Fruit fly (Drosophila melanogaster): ENCODE data around the gene mtSSB.

mtSSB gene

dm6 chr3R:16213792-16214473, 8.9 kb upstream of the mtSSB start (continued):
- no peak for TF ChIP-seq tx (GFP tag; optimal IDR thresholded peaks at IDR 0.05)
- TF ChIP-seq h (optimal IDR thresholded peaks at IDR 0.05): no peak
- no peak for TF ChIP-seq Hsf (GFP tag; optimal IDR thresholded peaks at IDR 0.05)
- TF ChIP-seq peb (GFP tag; IDR thresholded peaks at IDR 0.05): no peak
- TF ChIP-seq CG3838 (GFP tag; optimal IDR thresholded peaks at IDR 0.05): no peak
- TF ChIP-seq CG7786 (GFP tag; optimal IDR thresholded peaks at IDR 0.05): no peak
- TF ChIP-seq Kr (GFP tag; optimal IDR thresholded peaks at IDR 0.05): no peak
- TF ChIP-seq CG4424 (GFP tag; optimal IDR thresholded peaks at IDR 0.05): peak; percentile 12
- TF ChIP-seq CG9215 (GFP tag; IDR thresholded peaks at IDR 0.05): no peak
- no peak for TF ChIP-seq hth (optimal IDR thresholded peaks at IDR 0.05)
- TF ChIP-seq pros (GFP tag; optimal IDR thresholded peaks at IDR 0.05): no peak
- no peak for TF ChIP-seq onecut (GFP tag; IDR thresholded peaks at IDR 0.05)
- TF ChIP-seq CG2199 (GFP tag; IDR thresholded peaks at IDR 0.05): no peak
- TF ChIP-seq ATbp (GFP tag; optimal IDR thresholded peaks at IDR 0.05): no peak
- peak; percentile 5; the same call in 1 of the 3 replicates for TF ChIP-seq row (GFP tag; IDR thresholded peaks at IDR 0.05)
- no peak for TF ChIP-seq CG15696 (tag; optimal IDR thresholded peaks at IDR 0.05)
- TF ChIP-seq Dad (GFP tag; optimal IDR thresholded peaks at IDR 0.05): no peak
- peak; percentile 32 for TF ChIP-seq bcd (GFP tag; optimal IDR thresholded peaks at IDR 0.05)
- no peak for TF ChIP-seq CG4854 (GFP tag; optimal IDR thresholded peaks at IDR 0.05)
- TF ChIP-seq CG12659 (GFP tag; optimal IDR thresholded peaks at IDR 0.05): peak; percentile 35
- no peak for TF ChIP-seq Atf-2 (GFP tag; optimal IDR thresholded peaks at IDR 0.05)
- TF ChIP-seq CG2120 (GFP tag; optimal IDR thresholded peaks at IDR 0.05): peak; percentile 6
- no peak for TF ChIP-seq CG9817 (tag; optimal IDR thresholded peaks at IDR 0.05)
- TF ChIP-seq CG4404 (GFP tag; IDR thresholded peaks at IDR 0.05): no peak
- no peak for TF ChIP-seq dm (GFP tag; optimal IDR thresholded peaks at IDR 0.05)
- peak; percentile 79 for TF ChIP-seq CG7556 (GFP tag; optimal IDR thresholded peaks at IDR 0.05)
- TF ChIP-seq ham (GFP tag; IDR thresholded peaks at IDR 0.05): no peak
- TF ChIP-seq danr (GFP tag; IDR thresholded peaks at IDR 0.05): no peak
- no peak for TF ChIP-seq Hey (tag; optimal IDR thresholded peaks at IDR 0.05)
- TF ChIP-seq CG1647 (GFP tag; optimal IDR thresholded peaks at IDR 0.05): no peak
- TF ChIP-seq Nf-YC (tag; optimal IDR thresholded peaks at IDR 0.05): peak; percentile 32
- TF ChIP-seq trh (GFP tag; optimal IDR thresholded peaks at IDR 0.05): no peak
- no peak for TF ChIP-seq az2 (GFP tag; optimal IDR thresholded peaks at IDR 0.05)
- TF ChIP-seq wdn (GFP tag; IDR thresholded peaks at IDR 0.05): no peak
- TF ChIP-seq PHDP (tag; optimal IDR thresholded peaks at IDR 0.05): peak; percentile 34
- TF ChIP-seq CG1024 (GFP tag; IDR thresholded peaks at IDR 0.05): no peak
- no peak for TF ChIP-seq NC2α (GFP tag; optimal IDR thresholded peaks at IDR 0.05)
- TF ChIP-seq lmd (GFP tag; IDR thresholded peaks at IDR 0.05): no peak
- no peak for TF ChIP-seq en (GFP tag; optimal IDR thresholded peaks at IDR 0.05)
- no peak for TF ChIP-seq Sin3A (optimal IDR thresholded peaks at IDR 0.05)
- peak; percentile 57 for TF ChIP-seq Hmr (GFP tag; optimal IDR thresholded peaks at IDR 0.05)
- TF ChIP-seq Sox102F (GFP tag; optimal IDR thresholded peaks at IDR 0.05): peak; percentile 33
- peak; percentile 1 for TF ChIP-seq nom (GFP tag; optimal IDR thresholded peaks at IDR 0.05)
- TF ChIP-seq mam (GFP tag; optimal IDR thresholded peaks at IDR 0.05): no peak
- TF ChIP-seq CG18599 (GFP tag; optimal IDR thresholded peaks at IDR 0.05): peak; percentile 53
- TF ChIP-seq sug (tag; optimal IDR thresholded peaks at IDR 0.05): no peak
- TF ChIP-seq CG9727 (GFP tag; optimal IDR thresholded peaks at IDR 0.05): peak; percentile 24
- TF ChIP-seq vfl (GFP tag; optimal IDR thresholded peaks at IDR 0.05): no peak
- TF ChIP-seq CG10654 (GFP tag; optimal IDR thresholded peaks at IDR 0.05): peak; percentile 4
- no peak for TF ChIP-seq grn (GFP tag; optimal IDR thresholded peaks at IDR 0.05)
- TF ChIP-seq CG12744 (GFP tag; optimal IDR thresholded peaks at IDR 0.05): no peak
- TF ChIP-seq Fer1 (GFP tag; optimal IDR thresholded peaks at IDR 0.05): peak; percentile 31
- peak; percentile 71 for TF ChIP-seq CG11504 (tag; optimal IDR thresholded peaks at IDR 0.05)

Data from whole organism, embryonic.